Worm (Caenorhabditis elegans) whole organism, young adult: ENCODE measurements around the gene C26B9.6.

Experiments used
- B0261.1 ChIP-seq: sonication (generic microtip); optimal IDR thresholded peaks from 2 replicates; lab custom pipeline; 2016; ENCODE audit warnings: mild to moderate bottlenecking, missing genetic modification characterization, moderate library complexity, missing compliant biosample characterization
- C06A6.2 ChIP-seq: fragments of 200-800 bp; sonication (Bioruptor generic); conservative IDR thresholded peaks from 2 replicates; pipeline ENCODE4 v1.3.6; 2022; ENCODE audit warnings: missing genetic modification characterization, missing compliant biosample characterization
- D2030.7 ChIP-seq: fragments of 200-800 bp; sonication (Bioruptor generic); IDR thresholded peaks from 2 replicates; pipeline ENCODE4 v1.3.6; 2022; ENCODE audit warnings: missing genetic modification reagents, missing genetic modification characterization, missing compliant biosample characterization
- F33H1.4 ChIP-seq: fragments of 200-800 bp; sonication (Bioruptor generic); IDR thresholded peaks from 2 replicates; pipeline ENCODE4 v1.3.6; 2022; ENCODE audit warnings: missing genetic modification reagents, missing genetic modification characterization, missing compliant biosample characterization
- F52B5.7 ChIP-seq: sonication (generic microtip); optimal IDR thresholded peaks from 2 replicates; lab custom pipeline; 2016; ENCODE audit warnings: mild to moderate bottlenecking, missing genetic modification characterization, missing compliant biosample characterization
- F55B11.4 ChIP-seq: sonication (generic microtip); optimal IDR thresholded peaks from 2 replicates; lab custom pipeline; 2016; ENCODE audit warnings: missing compliant biosample characterization, missing genetic modification characterization, borderline replicate concordance; ENCODE audit not compliant: insufficient read depth
- F57A8.1 ChIP-seq: fragments of 200-800 bp; sonication (Bioruptor generic); optimal IDR thresholded peaks from 2 replicates; lab custom pipeline; 2018; ENCODE audit warnings: mild to moderate bottlenecking, missing genetic modification characterization, moderate library complexity, missing compliant biosample characterization
- T26A5.8 ChIP-seq: sonication (generic microtip); optimal IDR thresholded peaks from 2 replicates; lab custom pipeline; 2016; ENCODE audit warnings: missing genetic modification characterization, missing compliant biosample characterization
- Y79H2A.3 ChIP-seq: fragments of 200-800 bp; sonication (Bioruptor generic); conservative IDR thresholded peaks from 2 replicates; pipeline ENCODE4 v1.3.6; 2022; ENCODE audit warnings: missing genetic modification reagents, missing genetic modification characterization, missing compliant biosample characterization
- attf-5 ChIP-seq: fragments of 200-800 bp; sonication (Bioruptor generic); optimal IDR thresholded peaks from 2 replicates; lab custom pipeline; 2018; ENCODE audit warnings: mild to moderate bottlenecking, missing genetic modification characterization, missing compliant biosample characterization
- ccch-3 ChIP-seq: fragments of 200-800 bp; sonication (Bioruptor generic); optimal IDR thresholded peaks from 2 replicates; lab custom pipeline; 2018; ENCODE audit warnings: mild to moderate bottlenecking, missing genetic modification characterization, missing compliant biosample characterization
- dpff-1 ChIP-seq: sonication (generic microtip); optimal IDR thresholded peaks from 2 replicates; lab custom pipeline; 2017; ENCODE audit warnings: mild to moderate bottlenecking, missing genetic modification characterization, missing compliant biosample characterization
- dpl-1 ChIP-seq: fragments of 150-350 bp; optimal IDR thresholded peaks from 2 replicates; lab custom pipeline; 2014; ENCODE audit warnings: missing biosample characterization, missing genetic modification reagents, missing genetic modification characterization
- egl-18 ChIP-seq: fragments of 200-800 bp; sonication (Bioruptor generic); IDR thresholded peaks from 2 replicates; pipeline ENCODE4 v1.3.6; 2022; ENCODE audit warnings: missing genetic modification reagents, missing genetic modification characterization, missing compliant biosample characterization
- ets-4 ChIP-seq: fragments of 200-800 bp; sonication (Bioruptor generic); optimal IDR thresholded peaks from 2 replicates; lab custom pipeline; 2018; ENCODE audit warnings: mild to moderate bottlenecking, missing genetic modification characterization, missing compliant biosample characterization
- hmg-1.2 ChIP-seq: fragments of 200-800 bp; sonication (Bioruptor generic); IDR thresholded peaks from 2 replicates; pipeline ENCODE4 v1.3.6; 2022; ENCODE audit warnings: missing genetic modification reagents, missing genetic modification characterization, missing compliant biosample characterization
- lag-1 ChIP-seq: fragments of 200-800 bp; sonication (Bioruptor generic); IDR thresholded peaks from 2 replicates; pipeline ENCODE4 v1.3.6; 2022; ENCODE audit warnings: missing genetic modification reagents, missing genetic modification characterization, missing compliant biosample characterization
- lin-26 ChIP-seq: fragments of 200-800 bp; sonication (Bioruptor generic); IDR thresholded peaks from 2 replicates; pipeline ENCODE4 v1.3.6; 2022; ENCODE audit warnings: missing genetic modification reagents, missing genetic modification characterization, missing compliant biosample characterization
- lin-40 ChIP-seq: sonication (generic microtip); optimal IDR thresholded peaks from 2 replicates; lab custom pipeline; 2016; ENCODE audit warnings: missing genetic modification characterization, mild to moderate bottlenecking, missing compliant biosample characterization, missing genotype, missing genetic modification reagents
- madf-3 ChIP-seq: fragments of 200-800 bp; sonication (Bioruptor generic); IDR thresholded peaks from 2 replicates; pipeline ENCODE4 v1.3.6; 2022; ENCODE audit warnings: missing genetic modification reagents, missing genetic modification characterization, missing compliant biosample characterization
- madf-6 ChIP-seq: fragments of 200-800 bp; sonication (Bioruptor generic); IDR thresholded peaks from 2 replicates; pipeline ENCODE4 v1.3.6; 2022; ENCODE audit warnings: missing genetic modification reagents, missing genetic modification characterization, missing compliant biosample characterization
- mel-28 ChIP-seq: sonication (generic microtip); optimal IDR thresholded peaks from 2 replicates; lab custom pipeline; 2016; ENCODE audit warnings: borderline replicate concordance, mild to moderate bottlenecking, missing genetic modification characterization, missing compliant biosample characterization
- nfya-2 ChIP-seq: fragments of 200-800 bp; sonication (Bioruptor generic); IDR thresholded peaks from 2 replicates; pipeline ENCODE4 v1.3.6; 2022; ENCODE audit warnings: missing genetic modification reagents, missing genetic modification characterization, missing compliant biosample characterization
- nfyb-1 ChIP-seq: fragments of 200-800 bp; sonication (Bioruptor generic); IDR thresholded peaks from 2 replicates; pipeline ENCODE4 v1.3.6; 2022; ENCODE audit warnings: missing genetic modification reagents, missing genetic modification characterization, missing compliant biosample characterization
- nhr-179 ChIP-seq: sonication (generic microtip); optimal IDR thresholded peaks from 2 replicates; lab custom pipeline; 2016; ENCODE audit warnings: mild to moderate bottlenecking, missing genetic modification characterization, missing compliant biosample characterization
- nhr-27 ChIP-seq: fragments of 200-800 bp; sonication (Bioruptor generic); optimal IDR thresholded peaks from 2 replicates; lab custom pipeline; 2018; ENCODE audit warnings: mild to moderate bottlenecking, missing genetic modification characterization, moderate library complexity, missing compliant biosample characterization
- nhr-80 ChIP-seq: sonication (generic microtip); optimal IDR thresholded peaks from 2 replicates; lab custom pipeline; 2016; ENCODE audit warnings: missing genetic modification characterization, missing compliant biosample characterization
- rpc-1 ChIP-seq, 2 experiments: fragments of 150-350 bp in 1 of 2; sonication (generic microtip) in 1 of 2; optimal IDR thresholded peaks; 2 replicates each; lab custom pipeline; 2014 to 2018; ENCODE audit warnings: missing biosample characterization in 1 of 2, missing genetic modification characterization in 1 of 2, missing genetic modification reagents in 1 of 2, missing genotype in 1 of 2
- sdz-38 ChIP-seq: sonication (generic microtip); optimal IDR thresholded peaks from 2 replicates; lab custom pipeline; 2016; ENCODE audit warnings: missing genotype, missing genetic modification characterization, missing compliant biosample characterization
- somi-1 ChIP-seq: fragments of 200-800 bp; sonication (Bioruptor generic); optimal IDR thresholded peaks from 2 replicates; lab custom pipeline; 2018; ENCODE audit warnings: mild to moderate bottlenecking, missing genetic modification characterization, missing compliant biosample characterization
- tbp1 ChIP-seq: fragments of 200-800 bp; sonication (Bioruptor generic); optimal IDR thresholded peaks from 2 replicates; lab custom pipeline; 2018; ENCODE audit warnings: mild to moderate bottlenecking, missing genetic modification characterization, missing compliant biosample characterization
- unc-62 ChIP-seq: fragments of 150-350 bp; optimal IDR thresholded peaks from 2 replicates; lab custom pipeline; 2014; ENCODE audit warnings: missing biosample characterization, missing genetic modification reagents, missing genetic modification characterization
- ztf-25 ChIP-seq: fragments of 200-800 bp; sonication (Bioruptor generic); IDR thresholded peaks from 2 replicates; pipeline ENCODE4 v1.3.6; 2022; ENCODE audit warnings: missing genetic modification reagents, missing genetic modification characterization, missing compliant biosample characterization
- ztf-26 ChIP-seq: sonication (generic microtip); optimal IDR thresholded peaks from 2 replicates; lab custom pipeline; 2017; ENCODE audit warnings: missing genetic modification characterization, missing compliant biosample characterization
- ztf-6 ChIP-seq: fragments of 200-800 bp; sonication (Bioruptor generic); IDR thresholded peaks from 2 replicates; pipeline ENCODE4 v1.3.6; 2022; ENCODE audit warnings: missing genetic modification reagents, missing genetic modification characterization, missing compliant biosample characterization

Gene C26B9.6

DNA sequence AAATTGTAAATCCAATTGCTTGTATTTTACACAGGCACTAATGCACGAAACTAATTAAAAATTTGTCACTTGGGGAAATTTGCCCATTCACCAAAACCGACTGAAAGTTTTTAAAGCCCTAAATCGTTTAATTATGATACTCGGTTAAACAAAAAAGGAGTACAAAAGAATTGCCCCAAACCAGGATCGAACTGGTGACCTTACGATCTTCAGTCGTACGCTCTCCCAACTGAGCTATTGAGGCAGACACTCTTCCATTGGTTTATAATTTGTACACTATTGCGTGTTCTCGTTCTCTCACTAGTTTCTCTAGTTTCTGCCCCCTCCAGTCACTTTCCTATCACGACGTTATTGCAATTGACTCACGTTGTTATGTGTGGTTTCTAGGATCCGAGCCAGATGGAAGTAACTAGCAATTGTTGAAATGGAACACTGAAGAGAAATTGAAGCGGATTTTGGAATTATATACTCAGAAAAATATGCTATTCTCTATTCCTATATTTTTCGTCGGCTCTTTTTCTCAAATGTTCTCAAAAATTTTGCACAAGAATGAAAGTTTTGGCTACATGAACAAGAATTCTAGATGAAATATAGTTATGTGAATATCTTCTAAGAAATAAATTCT is 15.9 kb downstream of the C26B9.6 start (continued):
- no peak for TF ChIP-seq F55B11.4
- no peak for TF ChIP-seq egl-18 (GFP tag; lab: Robert Waterston, UW)
- TF ChIP-seq ztf-26 (tag; lab: Kevin White, UChicago) = peak; percentile 22
- peak; percentile 24 for TF ChIP-seq nhr-179 (tag; lab: Kevin White, UChicago)
- no peak for TF ChIP-seq ztf-6 (GFP tag; lab: Robert Waterston, UW)
- 0 out of 2 replicates have a peak, but pooled peaks have one; percentile 22 for TF ChIP-seq madf-3 (GFP tag; lab: Robert Waterston, UW)
- peak; percentile 75 for TF ChIP-seq hmg-1.2 (GFP tag; lab: Robert Waterston, UW)
- peak; percentile 85 for TF ChIP-seq lin-26 (GFP tag; lab: Robert Waterston, UW)
- TF ChIP-seq dpl-1 = peak; percentile 4
- peak; percentile 89; the same call in 1 of the 2 replicates for TF ChIP-seq ztf-25 (GFP tag; lab: Robert Waterston, UW)
- peak; percentile 23 for TF ChIP-seq nhr-80 (tag; lab: Kevin White, UChicago)
- peak; percentile 98 for TF ChIP-seq tbp1 (GFP tag; lab: Kevin White, UChicago)
- 0 out of 2 replicates have a peak, but pooled peaks have one; percentile 36 for TF ChIP-seq lag-1 (GFP tag; lab: Robert Waterston, UW)
- TF ChIP-seq nfyb-1 (GFP tag; lab: Robert Waterston, UW) = no peak
- TF ChIP-seq nfya-2 = no peak
- no peak for TF ChIP-seq ccch-3 (GFP tag; lab: Kevin White, UChicago)
- no peak for TF ChIP-seq sdz-38 (tag; lab: Kevin White, UChicago)
- no peak for TF ChIP-seq ets-4 (GFP tag; lab: Kevin White, UChicago)
- TF ChIP-seq mel-28 (tag; lab: Kevin White, UChicago) = no peak
- no peak for TF ChIP-seq F52B5.7
- TF ChIP-seq T26A5.8 = peak; percentile 32
- no peak for TF ChIP-seq Y79H2A.3 (GFP tag; lab: Robert Waterston, UW)

DNA sequence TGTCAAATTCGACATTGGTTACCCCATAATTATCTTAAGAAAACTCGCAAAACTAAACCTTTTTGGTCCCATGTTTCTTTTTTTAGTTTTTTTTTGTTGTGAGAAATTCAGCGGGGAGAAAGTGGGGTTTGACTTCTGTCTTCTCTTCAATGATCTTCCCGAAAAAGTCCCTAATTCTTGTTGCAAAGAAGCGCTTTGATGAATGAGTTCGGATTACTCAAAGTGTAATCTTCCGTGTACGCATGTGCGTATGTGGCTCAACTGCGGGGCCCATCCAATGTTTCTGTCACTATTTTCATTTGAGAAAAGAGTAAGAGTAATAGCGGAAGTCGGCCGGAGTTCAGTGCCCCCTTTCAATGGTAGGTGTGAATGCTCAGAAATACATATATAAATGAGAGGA is 24.1 kb downstream of the C26B9.6 start:
- TF ChIP-seq F33H1.4 (GFP tag; lab: Robert Waterston, UW) = no peak
- TF ChIP-seq somi-1 (GFP tag; lab: Kevin White, UChicago) = no peak
- TF ChIP-seq lin-40 (tag; lab: Kevin White, UChicago) = no peak
- no peak for TF ChIP-seq F57A8.1 (GFP tag; lab: Kevin White, UChicago)

DNA sequence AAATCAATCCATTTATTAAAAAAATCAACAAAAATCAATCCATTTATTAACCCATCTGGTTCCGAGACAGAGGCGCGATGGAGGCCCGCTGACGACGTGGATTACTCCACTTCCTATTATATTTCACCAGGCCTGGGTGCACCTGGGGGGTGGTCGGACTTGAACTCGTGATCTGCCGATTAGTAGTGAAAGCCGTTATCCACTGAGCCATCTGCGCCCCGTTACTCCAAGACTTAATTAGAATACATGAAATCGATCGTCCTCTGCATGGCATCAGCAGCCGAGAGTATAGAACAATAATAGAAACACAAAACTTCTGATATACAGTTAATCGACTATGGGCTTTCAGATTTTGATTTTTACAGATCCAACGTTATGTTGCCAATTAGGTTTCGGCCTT is 25.6 kb downstream of the C26B9.6 start:
- TF ChIP-seq mel-28 (tag; lab: Kevin White, UChicago) (no peak), tbp1 (GFP tag; lab: Kevin White, UChicago) (peak; percentile 67), attf-5 (GFP tag; lab: Kevin White, UChicago) (no peak), C06A6.2 (GFP tag; lab: Robert Waterston, UW) (no peak), nhr-27 (no peak), dpff-1 (tag; lab: Kevin White, UChicago) (no peak), unc-62 (no peak), rpc-1 (optimal IDR thresholded peaks at IDR 0.05; lab: Kevin White, UChicago) (peak; percentile 47), rpc-1 (tag; optimal IDR thresholded peaks at IDR 0.05; lab: Kevin White, UChicago) (peak; percentile 73), madf-6 (no peak), B0261.1 (tag; lab: Kevin White, UChicago) (peak; percentile 31), D2030.7 (GFP tag; lab: Robert Waterston, UW) (0 out of 2 replicates have a peak, but pooled peaks have one; percentile 33)
